Worm (Caenorhabditis elegans) whole organism, late embryonic: ENCODE results near the gene pir-1.

Source experiments
- C08G9.2 ChIP-seq: sonication (generic microtip); optimal IDR thresholded peaks from 2 replicates; lab custom pipeline; 2016; ENCODE audit warnings: mild to moderate bottlenecking, missing genetic modification characterization, moderate library complexity, missing compliant biosample characterization
- C38D4.7 ChIP-seq: fragments of 200-800 bp; sonication (Bioruptor generic); optimal IDR thresholded peaks from 2 replicates; lab custom pipeline; 2018; ENCODE audit warnings: mild to moderate bottlenecking, missing genetic modification characterization, moderate library complexity, missing compliant biosample characterization
- F13H6.1 ChIP-seq: sonication (generic microtip); optimal IDR thresholded peaks from 2 replicates; lab custom pipeline; 2016; ENCODE audit warnings: missing genetic modification characterization, missing compliant biosample characterization
- K02D7.2 ChIP-seq: sonication (generic microtip); optimal IDR thresholded peaks from 2 replicates; lab custom pipeline; 2017; ENCODE audit warnings: mild to moderate bottlenecking, missing genetic modification characterization, missing compliant biosample characterization
- T23F11.4 ChIP-seq: fragments of 200-800 bp; sonication (Bioruptor generic); optimal IDR thresholded peaks from 2 replicates; lab custom pipeline; 2018; ENCODE audit warnings: mild to moderate bottlenecking, missing genetic modification characterization, missing compliant biosample characterization
- Y22D7AL.16 ChIP-seq: sonication (generic microtip); optimal IDR thresholded peaks from 2 replicates; lab custom pipeline; 2016; ENCODE audit warnings: missing genetic modification characterization, missing compliant biosample characterization
- ahr-1 ChIP-seq: sonication (generic microtip); optimal IDR thresholded peaks from 2 replicates; lab custom pipeline; 2016; ENCODE audit warnings: missing genetic modification characterization, missing compliant biosample characterization
- ama-1 ChIP-seq: fragments of 150-350 bp; optimal IDR thresholded peaks from 2 replicates; lab custom pipeline; 2014
- ceh-14 ChIP-seq: sonication (generic microtip); optimal IDR thresholded peaks from 2 replicates; lab custom pipeline; 2016; ENCODE audit warnings: missing genotype, missing genetic modification characterization, missing compliant biosample characterization
- ceh-18 ChIP-seq: sonication (generic microtip); optimal IDR thresholded peaks from 2 replicates; lab custom pipeline; 2016; ENCODE audit warnings: missing genetic modification characterization, missing compliant biosample characterization
- ceh-19 ChIP-seq: fragments of 200-800 bp; sonication (Bioruptor generic); optimal IDR thresholded peaks from 2 replicates; lab custom pipeline; 2018; ENCODE audit warnings: mild to moderate bottlenecking, missing genetic modification characterization, missing compliant biosample characterization
- ceh-2 ChIP-seq: sonication (generic microtip); optimal IDR thresholded peaks from 2 replicates; lab custom pipeline; 2016; ENCODE audit warnings: missing genotype, missing genetic modification characterization, missing compliant biosample characterization
- ceh-30 ChIP-seq: fragments of 150-350 bp; optimal IDR thresholded peaks from 2 replicates; lab custom pipeline; 2014; ENCODE audit warnings: missing biosample characterization, missing genetic modification characterization
- ceh-31 ChIP-seq: sonication (generic microtip); optimal IDR thresholded peaks from 2 replicates; lab custom pipeline; 2016; ENCODE audit warnings: missing genetic modification characterization, missing compliant biosample characterization
- ceh-45 ChIP-seq: fragments of 200-800 bp; sonication (Bioruptor generic); IDR thresholded peaks from 2 replicates; pipeline ENCODE4 v1.3.6; 2022; ENCODE audit warnings: missing genetic modification reagents, missing genetic modification characterization, missing compliant biosample characterization
- ceh-48 ChIP-seq: sonication (generic microtip); optimal IDR thresholded peaks from 2 replicates; lab custom pipeline; 2016; ENCODE audit warnings: missing genetic modification characterization, inconsistent platforms, missing compliant biosample characterization
- che-1 ChIP-seq: sonication (generic microtip); optimal IDR thresholded peaks from 2 replicates; lab custom pipeline; 2016; ENCODE audit warnings: mild to moderate bottlenecking, missing genetic modification characterization, missing compliant biosample characterization
- dmd-4 ChIP-seq: sonication (generic microtip); optimal IDR thresholded peaks from 2 replicates; lab custom pipeline; 2016; ENCODE audit warnings: borderline replicate concordance, missing genetic modification characterization, missing compliant biosample characterization
- elt-4 ChIP-seq: sonication (generic microtip); optimal IDR thresholded peaks from 2 replicates; lab custom pipeline; 2016; ENCODE audit warnings: missing genetic modification characterization, missing compliant biosample characterization
- ets-4 ChIP-seq: sonication (generic microtip); optimal IDR thresholded peaks from 2 replicates; lab custom pipeline; 2016; ENCODE audit warnings: missing genetic modification characterization, missing compliant biosample characterization
- eyg-1 ChIP-seq: sonication (generic microtip); optimal IDR thresholded peaks from 2 replicates; lab custom pipeline; 2016; ENCODE audit warnings: missing genotype, missing genetic modification characterization, missing compliant biosample characterization
- fkh-6 ChIP-seq: sonication (generic microtip); optimal IDR thresholded peaks from 2 replicates; lab custom pipeline; 2016; ENCODE audit warnings: missing genetic modification characterization, missing compliant biosample characterization
- hlh-13 ChIP-seq: fragments of 200-800 bp; sonication (Bioruptor generic); optimal IDR thresholded peaks from 2 replicates; lab custom pipeline; 2018; ENCODE audit warnings: mild to moderate bottlenecking, missing genetic modification characterization, missing compliant biosample characterization
- hlh-15 ChIP-seq: sonication (generic microtip); optimal IDR thresholded peaks from 2 replicates; lab custom pipeline; 2016; ENCODE audit warnings: missing genetic modification characterization, missing compliant biosample characterization
- hlh-30 ChIP-seq: sonication (generic microtip); optimal IDR thresholded peaks from 2 replicates; lab custom pipeline; 2017; ENCODE audit warnings: antibody characterized with exemption, missing genetic modification characterization, missing compliant biosample characterization; ENCODE audit not compliant: insufficient read depth
- hlh-8 ChIP-seq: sonication (generic microtip); optimal IDR thresholded peaks from 2 replicates; lab custom pipeline; 2016; ENCODE audit warnings: missing genotype, missing genetic modification characterization, missing compliant biosample characterization
- lin-11 ChIP-seq: fragments of 200-800 bp; sonication (Bioruptor generic); optimal IDR thresholded peaks from 2 replicates; lab custom pipeline; 2018; ENCODE audit warnings: mild to moderate bottlenecking, missing genetic modification characterization, missing compliant biosample characterization
- mec-3 ChIP-seq: sonication (generic microtip); optimal IDR thresholded peaks from 2 replicates; lab custom pipeline; 2016; ENCODE audit warnings: borderline replicate concordance, missing genetic modification characterization, missing compliant biosample characterization
- nfya-1 ChIP-seq: sonication (generic microtip); optimal IDR thresholded peaks from 2 replicates; lab custom pipeline; 2017; ENCODE audit warnings: missing genetic modification characterization, mild to moderate bottlenecking, missing compliant biosample characterization, antibody characterized with exemption, moderate library complexity
- nhr-11 ChIP-seq: fragments of 150-350 bp; optimal IDR thresholded peaks from 2 replicates; lab custom pipeline; 2014; ENCODE audit warnings: missing biosample characterization, missing genetic modification characterization
- npax-4 ChIP-seq: sonication (generic microtip); optimal IDR thresholded peaks from 2 replicates; lab custom pipeline; 2016; ENCODE audit warnings: missing genetic modification characterization, missing compliant biosample characterization
- pat-9 ChIP-seq: fragments of 200-800 bp; sonication (Bioruptor generic); optimal IDR thresholded peaks from 2 replicates; lab custom pipeline; 2018; ENCODE audit warnings: mild to moderate bottlenecking, missing genetic modification characterization, moderate library complexity, missing compliant biosample characterization
- pax-1 ChIP-seq: fragments of 150-350 bp; optimal IDR thresholded peaks from 2 replicates; lab custom pipeline; 2014; ENCODE audit warnings: missing biosample characterization, missing genetic modification characterization
- pros-1 ChIP-seq: fragments of 150-350 bp; optimal IDR thresholded peaks from 2 replicates; lab custom pipeline; 2014; ENCODE audit warnings: missing biosample characterization, missing genetic modification reagents, missing genetic modification characterization
- ref-2 ChIP-seq: sonication (generic microtip); optimal IDR thresholded peaks from 2 replicates; lab custom pipeline; 2016; ENCODE audit warnings: missing genetic modification characterization, missing compliant biosample characterization
- sox-4 ChIP-seq: sonication (generic microtip); optimal IDR thresholded peaks from 2 replicates; lab custom pipeline; 2017; ENCODE audit warnings: mild to moderate bottlenecking, missing genetic modification characterization, inconsistent platforms, missing compliant biosample characterization
- tbx-7 ChIP-seq: sonication (generic microtip); optimal IDR thresholded peaks from 2 replicates; lab custom pipeline; 2016; ENCODE audit warnings: missing genotype, missing genetic modification characterization, missing compliant biosample characterization
- unc-42 ChIP-seq: sonication (generic microtip); optimal IDR thresholded peaks from 2 replicates; lab custom pipeline; 2016; ENCODE audit warnings: missing genotype, missing genetic modification characterization, missing compliant biosample characterization
- unc-86 ChIP-seq: sonication (generic microtip); optimal IDR thresholded peaks from 2 replicates; lab custom pipeline; 2016; ENCODE audit warnings: missing genetic modification characterization, missing compliant biosample characterization

pir-1 gene

ce11 chrII:9171466-9172187 lies 5.5 kb upstream of the pir-1 start:
- no peak for TF ChIP-seq hlh-13 (GFP tag; lab: Kevin White, UChicago)
- TF ChIP-seq che-1 (tag; lab: Kevin White, UChicago) = no peak
- no peak for TF ChIP-seq tbx-7 (tag; lab: Kevin White, UChicago)
- TF ChIP-seq ceh-2 (tag; lab: Kevin White, UChicago) = no peak
- no peak for TF ChIP-seq fkh-6 (tag; lab: Kevin White, UChicago)
- TF ChIP-seq hlh-8 (tag; lab: Kevin White, UChicago) = no peak
- no peak for TF ChIP-seq ceh-31 (tag; lab: Kevin White, UChicago)
- no peak for TF ChIP-seq ref-2 (tag; lab: Kevin White, UChicago)
- no peak for TF ChIP-seq ceh-19
- no peak for TF ChIP-seq pat-9 (tag; lab: Kevin White, UChicago)
- TF ChIP-seq, all 69 proteins: peak for 0

ce11 chrII:9172849-9173248 lies 4.3 kb upstream of the pir-1 start, which contains the start of gene T23G7.2:
Gene T23G7.2, minus strand, starts transcription at chrII:9172949.
- TF ChIP-seq F13H6.1 (tag; lab: Kevin White, UChicago) (no peak), ceh-31 (tag; lab: Kevin White, UChicago) (no peak), lin-11 (no peak), pros-1 (no peak), ceh-14 (tag; lab: Kevin White, UChicago) (no peak), nfya-1 (tag; lab: Kevin White, UChicago) (no peak), dmd-4 (tag; lab: Kevin White, UChicago) (no peak), hlh-30 (no peak)

- TF ChIP-seq unc-42 (tag; lab: Kevin White, UChicago) = no peak
- TF ChIP-seq ceh-30 (tag; lab: Kevin White, UChicago) = no peak
- TF ChIP-seq lin-11 = no peak
- TF ChIP-seq ceh-48 (tag; lab: Kevin White, UChicago) = no peak
- no peak for TF ChIP-seq Y22D7AL.16 (tag; lab: Kevin White, UChicago)
- TF ChIP-seq K02D7.2 (tag; lab: Kevin White, UChicago) = no peak
- TF ChIP-seq nhr-11 (tag; lab: Kevin White, UChicago) = no peak
- TF ChIP-seq pros-1 = no peak
These were observed 3.6 kb upstream of the pir-1 start for ce11 chrII:9173471-9173870.

ce11 chrII:9176523-9176922 lies 577 bp upstream of the pir-1 start:
- TF ChIP-seq elt-4 (no peak), pros-1 (no peak), C08G9.2 (no peak), pax-1 (tag; lab: Kevin White, UChicago) (no peak), T23F11.4 (GFP tag; lab: Kevin White, UChicago) (no peak)

ce11 chrII:9178811-9179210 lies 1.7 kb downstream of the pir-1 start:
- no peak for TF ChIP-seq ama-1 (lab: Kevin White, UChicago)
- TF ChIP-seq ahr-1 (tag; lab: Kevin White, UChicago) = no peak
- TF ChIP-seq unc-86 = no peak
- TF ChIP-seq eyg-1 (tag; lab: Kevin White, UChicago) = no peak
- TF ChIP-seq pax-1 (tag; lab: Kevin White, UChicago) = no peak
- no peak for TF ChIP-seq Y22D7AL.16 (tag; lab: Kevin White, UChicago)
- TF ChIP-seq C38D4.7 (GFP tag; lab: Kevin White, UChicago) = no peak
- no peak for TF ChIP-seq ets-4
- TF ChIP-seq ceh-18 = no peak
- no peak for TF ChIP-seq ceh-31 (tag; lab: Kevin White, UChicago)
- no peak for TF ChIP-seq ceh-45 (GFP tag; lab: Robert Waterston, UW)
- no peak for TF ChIP-seq npax-4 (tag; lab: Kevin White, UChicago)
- TF ChIP-seq ceh-30 (tag; lab: Kevin White, UChicago) = no peak
- no peak for TF ChIP-seq sox-4 (tag; lab: Kevin White, UChicago)
- no peak for TF ChIP-seq che-1 (tag; lab: Kevin White, UChicago)
- TF ChIP-seq mec-3 (tag; lab: Kevin White, UChicago) = no peak
- TF ChIP-seq ceh-2 (tag; lab: Kevin White, UChicago) = no peak
- TF ChIP-seq hlh-15 (tag; lab: Kevin White, UChicago) = no peak
